Worm (Caenorhabditis elegans) whole organism, midembryonic: Measurements from ENCODE around the gene unc-42.

Experiments used
- klf-2 ChIP-seq: fragments of 200-800 bp; sonication (Bioruptor generic); conservative IDR thresholded peaks from 2 replicates; pipeline ENCODE4 v1.3.6; 2022; ENCODE audit warnings: missing genetic modification reagents, missing genetic modification characterization, missing compliant biosample characterization
- med-1 ChIP-seq: sonication (generic microtip); optimal IDR thresholded peaks from 2 replicates; lab custom pipeline; 2017; ENCODE audit warnings: missing genetic modification characterization, mild to moderate bottlenecking, missing compliant biosample characterization, antibody characterized with exemption, missing genetic modification reagents; ENCODE audit not compliant: insufficient read depth

- TF ChIP-seq klf-2 (GFP tag; lab: Robert Waterston, UW) (no peak), med-1 (GFP tag; lab: Kevin White, UChicago) (no peak)
These were observed 52.8 kb downstream of the unc-42 start, which contains the start of gene str-188 for ce11 chrV:9716397-9716796.
